Worm (Caenorhabditis elegans): ENCODE measurements around the gene F48F7.5.

DNA sequence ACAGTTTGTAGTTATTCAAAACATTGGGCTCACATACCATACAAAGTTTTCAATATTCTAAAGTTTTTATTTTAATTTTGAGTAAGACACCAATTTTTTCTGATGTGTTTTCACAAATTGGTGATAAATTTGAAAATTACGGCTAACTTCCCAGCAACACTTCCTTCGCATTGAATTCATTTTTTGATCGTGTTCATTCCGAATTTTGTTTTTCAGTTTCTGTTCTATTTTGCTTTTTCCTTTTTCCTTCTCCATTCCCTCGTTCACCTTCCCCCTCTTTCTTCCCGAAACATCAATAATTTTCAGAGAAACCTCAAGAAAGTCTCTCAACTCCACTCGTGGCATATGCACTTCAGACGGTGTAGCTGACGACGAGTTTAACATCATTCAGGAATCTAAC, 26.6 kb upstream of the F48F7.5 start, which contains the start of gene alg-1:
- no peak for TF ChIP-seq flt-1 (GFP tag; IDR thresholded peaks at IDR 0.05)
- no peak for TF ChIP-seq ztf-23 (GFP tag; IDR thresholded peaks at IDR 0.05)
- no peak for TF ChIP-seq tab-1 (GFP tag; IDR thresholded peaks at IDR 0.05)
- no peak for TF ChIP-seq cog-1 (tag; optimal IDR thresholded peaks at IDR 0.05)
- TF ChIP-seq klf-2 (GFP tag; conservative IDR thresholded peaks at IDR 0.05): no peak
